Worm (Caenorhabditis elegans) whole organism, late embryonic: ENCODE data around the gene C43F9.5.

Experiments
- F13H6.1 ChIP-seq: sonication (generic microtip); optimal IDR thresholded peaks from 2 replicates; lab custom pipeline; 2016; ENCODE audit warnings: missing genetic modification characterization, missing compliant biosample characterization
- K09A11.1 ChIP-seq: sonication (generic microtip); optimal IDR thresholded peaks from 2 replicates; lab custom pipeline; 2017; ENCODE audit warnings: antibody characterized with exemption, mild to moderate bottlenecking, missing genetic modification characterization, missing compliant biosample characterization; ENCODE audit not compliant: insufficient read depth
- T23F11.4 ChIP-seq: fragments of 200-800 bp; sonication (Bioruptor generic); optimal IDR thresholded peaks from 2 replicates; lab custom pipeline; 2018; ENCODE audit warnings: mild to moderate bottlenecking, missing genetic modification characterization, missing compliant biosample characterization
- Y22D7AL.16 ChIP-seq: sonication (generic microtip); optimal IDR thresholded peaks from 2 replicates; lab custom pipeline; 2016; ENCODE audit warnings: missing genetic modification characterization, missing compliant biosample characterization
- ama-1 ChIP-seq: fragments of 150-350 bp; optimal IDR thresholded peaks from 2 replicates; lab custom pipeline; 2014
- ceh-31 ChIP-seq: sonication (generic microtip); optimal IDR thresholded peaks from 2 replicates; lab custom pipeline; 2016; ENCODE audit warnings: missing genetic modification characterization, missing compliant biosample characterization
- ceh-34 ChIP-seq: sonication (generic microtip); optimal IDR thresholded peaks from 2 replicates; lab custom pipeline; 2016; ENCODE audit warnings: mild to moderate bottlenecking, missing genetic modification characterization, missing compliant biosample characterization
- ceh-48 ChIP-seq: sonication (generic microtip); optimal IDR thresholded peaks from 2 replicates; lab custom pipeline; 2016; ENCODE audit warnings: missing genetic modification characterization, inconsistent platforms, missing compliant biosample characterization
- ceh-9 ChIP-seq: sonication (generic microtip); optimal IDR thresholded peaks from 2 replicates; lab custom pipeline; 2016; ENCODE audit warnings: mild to moderate bottlenecking, missing genetic modification characterization, inconsistent platforms, missing compliant biosample characterization
- che-1 ChIP-seq: sonication (generic microtip); optimal IDR thresholded peaks from 2 replicates; lab custom pipeline; 2016; ENCODE audit warnings: mild to moderate bottlenecking, missing genetic modification characterization, missing compliant biosample characterization
- dve-1 ChIP-seq: sonication (generic microtip); optimal IDR thresholded peaks from 2 replicates; lab custom pipeline; 2017; ENCODE audit warnings: antibody characterized with exemption, mild to moderate bottlenecking, missing genetic modification characterization, missing compliant biosample characterization
- elt-2 ChIP-seq: sonication (generic microtip); optimal IDR thresholded peaks from 2 replicates; lab custom pipeline; 2016; ENCODE audit warnings: missing genetic modification reagents, missing genetic modification characterization, missing compliant biosample characterization
- gmeb-2 ChIP-seq: sonication (generic microtip); optimal IDR thresholded peaks from 2 replicates; lab custom pipeline; 2016; ENCODE audit warnings: missing genetic modification characterization, inconsistent platforms, missing compliant biosample characterization
- hlh-30 ChIP-seq: sonication (generic microtip); optimal IDR thresholded peaks from 2 replicates; lab custom pipeline; 2017; ENCODE audit warnings: antibody characterized with exemption, missing genetic modification characterization, missing compliant biosample characterization; ENCODE audit not compliant: insufficient read depth
- hlh-8 ChIP-seq: sonication (generic microtip); optimal IDR thresholded peaks from 2 replicates; lab custom pipeline; 2016; ENCODE audit warnings: missing genotype, missing genetic modification characterization, missing compliant biosample characterization
- lim-6 ChIP-seq: sonication (generic microtip); optimal IDR thresholded peaks from 2 replicates; lab custom pipeline; 2016; ENCODE audit warnings: missing genetic modification characterization, missing compliant biosample characterization
- nhr-232 ChIP-seq: sonication (generic microtip); optimal IDR thresholded peaks from 2 replicates; lab custom pipeline; 2016; ENCODE audit warnings: missing genetic modification characterization, missing compliant biosample characterization
- npax-4 ChIP-seq: sonication (generic microtip); optimal IDR thresholded peaks from 2 replicates; lab custom pipeline; 2016; ENCODE audit warnings: missing genetic modification characterization, missing compliant biosample characterization
- odd-2 ChIP-seq: sonication (generic microtip); optimal IDR thresholded peaks from 2 replicates; lab custom pipeline; 2017; ENCODE audit warnings: antibody characterized with exemption, mild to moderate bottlenecking, missing genetic modification characterization, missing compliant biosample characterization
- pha-2 ChIP-seq: sonication (generic microtip); optimal IDR thresholded peaks from 2 replicates; lab custom pipeline; 2017; ENCODE audit warnings: mild to moderate bottlenecking, missing genetic modification characterization, missing compliant biosample characterization
- pqm-1 ChIP-seq: sonication (generic microtip); optimal IDR thresholded peaks from 2 replicates; lab custom pipeline; 2016; ENCODE audit warnings: missing genetic modification characterization, missing compliant biosample characterization
- pros-1 ChIP-seq: fragments of 150-350 bp; optimal IDR thresholded peaks from 2 replicates; lab custom pipeline; 2014; ENCODE audit warnings: missing biosample characterization, missing genetic modification reagents, missing genetic modification characterization
- ref-2 ChIP-seq: sonication (generic microtip); optimal IDR thresholded peaks from 2 replicates; lab custom pipeline; 2016; ENCODE audit warnings: missing genetic modification characterization, missing compliant biosample characterization
- rnt-1 ChIP-seq: sonication (generic microtip); optimal IDR thresholded peaks from 2 replicates; lab custom pipeline; 2016; ENCODE audit warnings: missing genetic modification characterization, missing compliant biosample characterization
- tbx-2 ChIP-seq: sonication (generic microtip); optimal IDR thresholded peaks from 2 replicates; lab custom pipeline; 2016; ENCODE audit warnings: missing genetic modification characterization, missing compliant biosample characterization
- tbx-7 ChIP-seq: sonication (generic microtip); optimal IDR thresholded peaks from 2 replicates; lab custom pipeline; 2016; ENCODE audit warnings: missing genotype, missing genetic modification characterization, missing compliant biosample characterization
- unc-3 ChIP-seq, 2 experiments: fragments of 200-800 bp in 1 of 2; sonication (Bioruptor generic) in 1 of 2; sonication (generic microtip) in 1 of 2; conservative IDR thresholded peaks in 1 of 2; optimal IDR thresholded peaks in 1 of 2; 2 replicates each; pipeline versions ENCODE4 v1.3.6 to Lab custom; 2016 to 2022; ENCODE audit warnings: missing compliant biosample characterization in 2 of 2, missing genetic modification characterization in 2 of 2, missing genetic modification reagents in 1 of 2
- unc-55 ChIP-seq: sonication (generic microtip); optimal IDR thresholded peaks from 2 replicates; lab custom pipeline; 2017; ENCODE audit warnings: missing biosample characterization, missing genetic modification reagents, missing genetic modification characterization

Gene C43F9.5

DNA sequence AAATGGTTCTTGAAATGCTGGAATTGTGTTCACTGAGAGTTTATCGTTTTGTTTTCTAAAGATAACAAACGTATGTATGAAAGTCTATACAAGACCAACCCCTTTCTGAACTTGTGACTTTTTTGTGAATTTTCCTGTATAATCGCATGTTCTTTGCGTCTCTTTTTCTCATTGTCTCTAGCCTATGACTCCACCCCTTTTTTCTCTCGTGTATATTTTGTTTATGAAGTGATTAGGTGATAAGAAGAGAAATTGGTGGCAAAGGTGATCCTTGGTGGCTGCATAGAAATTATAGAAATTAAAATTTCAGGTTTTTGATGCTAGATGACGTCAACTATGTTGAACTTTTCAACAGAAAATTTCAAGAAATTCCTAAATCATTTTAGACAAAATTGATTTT, 45.5 kb downstream of the C43F9.5 start, which contains the start of gene T07G12.5:
Gene T07G12.5 (minus strand): TSS at position 101 of the 400 bp plus-strand sequence.
- TF ChIP-seq hlh-8 (tag; lab: Kevin White, UChicago) (no peak), T23F11.4 (GFP tag; lab: Kevin White, UChicago) (no peak), ceh-31 (tag; lab: Kevin White, UChicago) (no peak), ceh-9 (tag; lab: Kevin White, UChicago) (no peak), npax-4 (no peak), tbx-7 (no peak), ceh-34 (tag; lab: Kevin White, UChicago) (no peak), unc-3 (GFP tag; conservative IDR thresholded peaks at IDR 0.05; lab: Robert Waterston, UW) (no peak), unc-3 (tag; optimal IDR thresholded peaks at IDR 0.05; lab: Kevin White, UChicago) (no peak), che-1 (tag; lab: Kevin White, UChicago) (no peak), K09A11.1 (no peak), Y22D7AL.16 (tag; lab: Kevin White, UChicago) (no peak), tbx-2 (tag; lab: Kevin White, UChicago) (no peak), unc-55 (GFP tag; lab: Kevin White, UChicago) (no peak), nhr-232 (no peak), hlh-30 (tag; lab: Kevin White, UChicago) (no peak), pqm-1 (no peak), ama-1 (no peak), rnt-1 (no peak), elt-2 (no peak)
- TF ChIP-seq, all 69 proteins: peak for 0

DNA sequence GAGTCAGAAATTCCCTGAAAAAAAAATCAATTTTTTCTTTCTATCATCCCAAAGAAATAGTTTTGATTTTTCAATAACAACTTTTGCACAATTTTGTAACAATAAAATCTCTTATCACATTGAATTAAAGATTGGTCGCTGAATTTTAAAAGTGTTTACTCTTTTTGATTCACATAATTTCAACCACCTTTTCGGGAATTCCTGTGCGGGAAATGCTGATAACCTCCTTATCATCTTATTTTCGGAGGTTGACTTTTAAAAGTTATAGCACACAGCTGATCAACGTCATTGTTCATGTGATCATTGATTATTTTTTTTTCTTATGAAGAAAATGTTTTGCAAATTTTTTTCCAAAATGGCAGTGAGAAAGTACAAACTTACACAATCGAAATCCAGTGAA, 47.2 kb downstream of the C43F9.5 start:
- TF ChIP-seq odd-2 (tag; lab: Kevin White, UChicago) (no peak), F13H6.1 (tag; lab: Kevin White, UChicago) (no peak), gmeb-2 (no peak), T23F11.4 (GFP tag; lab: Kevin White, UChicago) (no peak), dve-1 (tag; lab: Kevin White, UChicago) (no peak)

ce11 chrIV:10542283-10542682, 48.3 kb downstream of the C43F9.5 start:
- TF ChIP-seq lim-6 (tag; lab: Kevin White, UChicago) = no peak
- no peak for TF ChIP-seq pha-2
- no peak for TF ChIP-seq ceh-9 (tag; lab: Kevin White, UChicago)
- TF ChIP-seq pros-1 (tag; lab: Kevin White, UChicago) = no peak
- no peak for TF ChIP-seq ref-2 (tag; lab: Kevin White, UChicago)
- no peak for TF ChIP-seq npax-4
- no peak for TF ChIP-seq ceh-48 (tag; lab: Kevin White, UChicago)
